Fruit fly (Drosophila melanogaster) whole organism, embryonic: ENCODE results near the gene Lon.

Experiments
- Blimp-1 ChIP-seq: fragments of 200-800 bp; sonication (Bioruptor generic); optimal IDR thresholded peaks from 3 replicates; lab custom pipeline; 2018; ENCODE audit warnings: missing biosample characterization, missing genetic modification characterization, mild to moderate bottlenecking, moderate library complexity, missing genetic modification reagents
- CG10267 ChIP-seq: fragments of 200-800 bp; sonication (Bioruptor generic); optimal IDR thresholded peaks from 2 replicates; lab custom pipeline; 2018; ENCODE audit warnings: missing biosample characterization, mild to moderate bottlenecking, missing genetic modification characterization, moderate library complexity
- CG10543 ChIP-seq: fragments of 200-800 bp; sonication (Bioruptor generic); optimal IDR thresholded peaks from 3 replicates; lab custom pipeline; 2017; ENCODE audit warnings: missing biosample characterization, mild to moderate bottlenecking, missing genetic modification characterization, moderate library complexity
- CG12104 ChIP-seq: fragments of 200-800 bp; sonication (Bioruptor generic); optimal IDR thresholded peaks from 3 replicates; lab custom pipeline; 2016; ENCODE audit warnings: missing biosample characterization, missing genetic modification characterization
- CG12219 ChIP-seq: fragments of 200-800 bp; sonication (Bioruptor generic); optimal IDR thresholded peaks from 3 replicates; lab custom pipeline; 2018; ENCODE audit warnings: missing biosample characterization, mild to moderate bottlenecking, missing genetic modification characterization
- CG15073 ChIP-seq: fragments of 200-800 bp; sonication (Bioruptor generic); optimal IDR thresholded peaks from 2 replicates; lab custom pipeline; 2016; ENCODE audit warnings: missing biosample characterization, missing genetic modification characterization
- CG1529 ChIP-seq: fragments of 200-800 bp; sonication (Bioruptor generic); optimal IDR thresholded peaks from 3 replicates; lab custom pipeline; 2018; ENCODE audit warnings: missing biosample characterization, missing genetic modification characterization
- CG15696 ChIP-seq: fragments of 200-800 bp; sonication (Bioruptor generic); optimal IDR thresholded peaks from 2 replicates; lab custom pipeline; 2019; ENCODE audit warnings: missing biosample characterization, mild to moderate bottlenecking, missing genetic modification characterization, moderate library complexity
- CG17328 ChIP-seq: fragments of 200-800 bp; sonication (Bioruptor generic); IDR thresholded peaks from 2 replicates; pipeline ENCODE4 v1.3.6; 2022; ENCODE audit warnings: missing biosample characterization, missing genetic modification characterization
- CG18476 ChIP-seq: fragments of 200-800 bp; sonication (Bioruptor generic); optimal IDR thresholded peaks from 2 replicates; lab custom pipeline; 2016; ENCODE audit warnings: missing biosample characterization, mild to moderate bottlenecking, missing genetic modification characterization
- CG30431 ChIP-seq: fragments of 200-800 bp; sonication (Bioruptor generic); optimal IDR thresholded peaks from 2 replicates; lab custom pipeline; 2017; ENCODE audit warnings: missing biosample characterization, missing genetic modification characterization
- CG33557 ChIP-seq: fragments of 200-800 bp; sonication (Bioruptor generic); optimal IDR thresholded peaks from 2 replicates; lab custom pipeline; 2019; ENCODE audit warnings: missing biosample characterization, mild to moderate bottlenecking, missing genetic modification characterization, moderate library complexity
- CG3407 ChIP-seq: fragments of 200-800 bp; sonication (Bioruptor generic); optimal IDR thresholded peaks from 2 replicates; lab custom pipeline; 2018; ENCODE audit warnings: missing biosample characterization, mild to moderate bottlenecking, missing genetic modification characterization
- CG3838 ChIP-seq: fragments of 200-800 bp; sonication (Bioruptor generic); optimal IDR thresholded peaks from 3 replicates; lab custom pipeline; 2016; ENCODE audit warnings: missing biosample characterization, missing genetic modification characterization
- CG3847 ChIP-seq: fragments of 200-800 bp; sonication (Bioruptor generic); IDR thresholded peaks from 2 replicates; pipeline ENCODE4 v1.3.6; 2022; ENCODE audit warnings: missing biosample characterization, missing genetic modification characterization
- CG4404 ChIP-seq: fragments of 200-800 bp; sonication (Bioruptor generic); IDR thresholded peaks from 2 replicates; pipeline ENCODE4 v1.3.6; 2022; ENCODE audit warnings: missing biosample characterization, missing genetic modification characterization
- CG6791 ChIP-seq: fragments of 200-800 bp; sonication (Bioruptor generic); IDR thresholded peaks from 3 replicates; pipeline ENCODE4 v1.3.6; 2022; ENCODE audit warnings: missing biosample characterization, missing genetic modification characterization; ENCODE audit not compliant: partially characterized antibody
- CG7556 ChIP-seq: fragments of 200-800 bp; sonication (Bioruptor generic); optimal IDR thresholded peaks from 2 replicates; lab custom pipeline; 2017; ENCODE audit warnings: missing biosample characterization, mild to moderate bottlenecking, missing genetic modification characterization
- CG8359 ChIP-seq: fragments of 200-800 bp; sonication (Bioruptor generic); optimal IDR thresholded peaks from 2 replicates; lab custom pipeline; 2017; ENCODE audit warnings: missing biosample characterization, mild to moderate bottlenecking, missing genetic modification characterization, borderline replicate concordance
- CG9609 ChIP-seq: fragments of 200-800 bp; sonication (Bioruptor generic); optimal IDR thresholded peaks from 3 replicates; lab custom pipeline; 2016; ENCODE audit warnings: missing biosample characterization, missing genetic modification characterization
- CoRest ChIP-seq: fragments of 200-800 bp; sonication (Bioruptor generic); optimal IDR thresholded peaks from 3 replicates; lab custom pipeline; 2018; ENCODE audit warnings: missing biosample characterization, mild to moderate bottlenecking, missing genetic modification characterization, moderate library complexity
- Hr51 ChIP-seq, 2 experiments: fragments of 200-800 bp; sonication (Bioruptor generic); optimal IDR thresholded peaks; 2 replicates in 1 of 2; 3 replicates in 1 of 2; lab custom pipeline; 2016 to 2018; ENCODE audit warnings: missing biosample characterization in 2 of 2, missing genetic modification characterization in 2 of 2, mild to moderate bottlenecking in 1 of 2, moderate library complexity in 1 of 2
- Hr78 ChIP-seq, 2 experiments: fragments of 200-800 bp in 1 of 2; fragments of >200 bp in 1 of 2; sonication (Bioruptor generic) in 1 of 2; optimal IDR thresholded peaks; 2 replicates each; lab custom pipeline; 2017 to 2019; ENCODE audit warnings: missing biosample characterization in 2 of 2, missing genetic modification characterization in 2 of 2, mild to moderate bottlenecking in 1 of 2, moderate library complexity in 1 of 2
- MESR4 ChIP-seq: fragments of 200-800 bp; sonication (Bioruptor generic); optimal IDR thresholded peaks from 2 replicates; lab custom pipeline; 2018; ENCODE audit warnings: missing biosample characterization, mild to moderate bottlenecking, missing genetic modification characterization, moderate library complexity
- NFAT ChIP-seq: fragments of 200-800 bp; sonication (Bioruptor generic); IDR thresholded peaks from 2 replicates; pipeline ENCODE4 v1.3.6; 2022; ENCODE audit warnings: missing biosample characterization, missing genetic modification characterization
- Optix ChIP-seq: fragments of 200-800 bp; sonication (Bioruptor generic); IDR thresholded peaks from 3 replicates; pipeline ENCODE4 v1.3.6; 2022; ENCODE audit warnings: missing biosample characterization, missing genetic modification characterization
- PHDP ChIP-seq: fragments of 200-800 bp; sonication (Bioruptor generic); optimal IDR thresholded peaks from 3 replicates; lab custom pipeline; 2018; ENCODE audit warnings: missing biosample characterization, mild to moderate bottlenecking, missing genetic modification characterization, moderate library complexity
- Spps ChIP-seq: fragments of 200-800 bp; sonication (Bioruptor generic); optimal IDR thresholded peaks from 2 replicates; lab custom pipeline; 2018; ENCODE audit warnings: missing biosample characterization, mild to moderate bottlenecking, missing genetic modification characterization
- Ssrp ChIP-seq: fragments of 200-800 bp; sonication (Bioruptor generic); optimal IDR thresholded peaks from 2 replicates; lab custom pipeline; 2018; ENCODE audit warnings: missing biosample characterization, mild to moderate bottlenecking, missing genetic modification characterization, moderate library complexity
- Xbp1 ChIP-seq: fragments of 200-800 bp; sonication (Bioruptor generic); optimal IDR thresholded peaks from 3 replicates; lab custom pipeline; 2016; ENCODE audit warnings: missing biosample characterization, mild to moderate bottlenecking, missing genetic modification characterization
- ac ChIP-seq: fragments of 200-800 bp; sonication (Bioruptor generic); optimal IDR thresholded peaks from 3 replicates; lab custom pipeline; 2017; ENCODE audit warnings: missing biosample characterization, mild to moderate bottlenecking, missing genetic modification characterization
- bsh ChIP-seq, 2 experiments: fragments of 200-800 bp; sonication (Bioruptor generic); optimal IDR thresholded peaks; 2 replicates each; lab custom pipeline; 2017 to 2018; ENCODE audit warnings: mild to moderate bottlenecking in 2 of 2, missing biosample characterization in 2 of 2, missing genetic modification characterization in 2 of 2, moderate library complexity in 1 of 2
- btn ChIP-seq: fragments of 200-800 bp; sonication (Bioruptor generic); optimal IDR thresholded peaks from 2 replicates; lab custom pipeline; 2016; ENCODE audit warnings: missing biosample characterization, missing genetic modification characterization
- croc ChIP-seq: fragments of 200-800 bp; sonication (Bioruptor generic); conservative IDR thresholded peaks from 3 replicates; pipeline ENCODE4 v1.3.6; 2022; ENCODE audit warnings: missing biosample characterization, missing genetic modification characterization
- crol ChIP-seq: fragments of 200-800 bp; sonication (Bioruptor generic); IDR thresholded peaks from 2 replicates; pipeline ENCODE4 v1.3.6; 2022; ENCODE audit warnings: missing biosample characterization, missing genetic modification characterization
- dmrt11E ChIP-seq: fragments of 200-800 bp; sonication (Bioruptor generic); optimal IDR thresholded peaks from 3 replicates; lab custom pipeline; 2018; ENCODE audit warnings: missing biosample characterization, mild to moderate bottlenecking, missing genetic modification characterization, moderate library complexity
- grn ChIP-seq: fragments of 200-800 bp; sonication (Bioruptor generic); optimal IDR thresholded peaks from 3 replicates; lab custom pipeline; 2017; ENCODE audit warnings: missing biosample characterization, missing genetic modification characterization
- gsb ChIP-seq: fragments of 200-800 bp; sonication (Bioruptor generic); IDR thresholded peaks from 2 replicates; pipeline ENCODE4 v1.3.6; 2022; ENCODE audit warnings: missing biosample characterization, missing genetic modification characterization
- gsb-n ChIP-seq: fragments of 200-800 bp; sonication (Bioruptor generic); optimal IDR thresholded peaks from 3 replicates; lab custom pipeline; 2018; ENCODE audit warnings: missing biosample characterization, mild to moderate bottlenecking, missing genetic modification characterization
- h ChIP-seq: fragments of >200 bp; optimal IDR thresholded peaks from 2 replicates; lab custom pipeline; 2017
- inv ChIP-seq: fragments of 200-800 bp; sonication (Bioruptor generic); IDR thresholded peaks from 2 replicates; pipeline ENCODE4 v1.3.6; 2022; ENCODE audit warnings: missing biosample characterization, missing genetic modification characterization; ENCODE audit not compliant: partially characterized antibody
- lilli ChIP-seq: fragments of 200-800 bp; sonication (Bioruptor generic); optimal IDR thresholded peaks from 3 replicates; lab custom pipeline; 2016; ENCODE audit warnings: missing biosample characterization, missing genetic modification characterization
- pho ChIP-seq: fragments of 200-800 bp; sonication (Bioruptor generic); optimal IDR thresholded peaks from 2 replicates; lab custom pipeline; 2016; ENCODE audit warnings: missing biosample characterization, missing genetic modification characterization
- pzg ChIP-seq: fragments of 200-800 bp; sonication (Bioruptor generic); optimal IDR thresholded peaks from 3 replicates; lab custom pipeline; 2018; ENCODE audit warnings: missing biosample characterization, mild to moderate bottlenecking, missing genetic modification characterization, moderate library complexity
- sens-2 ChIP-seq: fragments of 200-800 bp; sonication (Bioruptor generic); IDR thresholded peaks from 2 replicates; pipeline ENCODE4 v1.3.6; 2022; ENCODE audit warnings: missing biosample characterization, missing genetic modification characterization
- wor ChIP-seq: fragments of 200-800 bp; sonication (Bioruptor generic); IDR thresholded peaks from 2 replicates; pipeline ENCODE4 v1.3.6; 2022; ENCODE audit warnings: missing biosample characterization, missing genetic modification characterization
- z ChIP-seq: fragments of 200-800 bp; sonication (Bioruptor generic); IDR thresholded peaks from 3 replicates; pipeline ENCODE4 v1.3.6; 2022; ENCODE audit warnings: missing biosample characterization, missing genetic modification characterization

Gene Lon

dm6 chr3L:19642448-19643020 lies 30.5 kb upstream of the Lon start, which contains the start of gene Rnf146 (continued):
- TF ChIP-seq CG6791 (GFP tag; lab: Robert Waterston, UW), result no peak
- TF ChIP-seq grn (GFP tag; lab: Kevin White, UChicago), result no peak
- no peak for TF ChIP-seq btn (GFP tag; lab: Kevin White, UChicago)
- TF ChIP-seq CG17328 (GFP tag; lab: Robert Waterston, UW), result no peak
- peak; percentile 85 for TF ChIP-seq pzg (GFP tag; lab: Kevin White, UChicago)
- peak; percentile 13 for TF ChIP-seq PHDP (tag; lab: Kevin White, UChicago)
- 0 out of 3 replicates have a peak, but pooled peaks have one; percentile 17 for TF ChIP-seq Optix (GFP tag; lab: Robert Waterston, UW)
- TF ChIP-seq CG15696 (tag; lab: Kevin White, UChicago), result no peak
- TF ChIP-seq CG10267 (tag; lab: Kevin White, UChicago), result peak; percentile 94
- peak; percentile 41 for TF ChIP-seq gsb-n
- no peak for TF ChIP-seq sens-2 (GFP tag; lab: Robert Waterston, UW)
- no peak for TF ChIP-seq Hr78 (GFP tag; optimal IDR thresholded peaks at IDR 0.05; lab: Kevin White, UChicago)
- no peak for TF ChIP-seq h (lab: Kevin White, UChicago)
- TF ChIP-seq CoRest (tag; lab: Kevin White, UChicago), result peak; percentile 18
- peak; percentile 75 for TF ChIP-seq MESR4 (GFP tag; lab: Kevin White, UChicago)
- TF ChIP-seq CG9609 (GFP tag; lab: Kevin White, UChicago), result no peak
- TF ChIP-seq CG3838 (GFP tag; lab: Kevin White, UChicago), result no peak
- TF ChIP-seq, all 482 proteins: peak for 63

dm6 chr3L:19636821-19637460 lies 24.9 kb upstream of the Lon start:
- no peak for TF ChIP-seq gsb (GFP tag; lab: Robert Waterston, UW)
- TF ChIP-seq wor (GFP tag; lab: Robert Waterston, UW), result no peak
- peak; percentile 52; the same call in 2 of the 3 replicates for TF ChIP-seq croc (GFP tag; lab: Robert Waterston, UW)
- TF ChIP-seq CG3407 (GFP tag; lab: Kevin White, UChicago), result peak; percentile 21
- peak; percentile 79 for TF ChIP-seq Spps (tag; lab: Kevin White, UChicago)
- TF ChIP-seq ac (GFP tag; lab: Kevin White, UChicago), result peak; percentile 56
- TF ChIP-seq CG15073 (GFP tag; lab: Kevin White, UChicago), result peak; percentile 0
- peak in 1 of 2 experiments; percentile 75 for TF ChIP-seq bsh (GFP tag; optimal IDR thresholded peaks at IDR 0.05; lab: Kevin White, UChicago)
- TF ChIP-seq CG8359 (GFP tag; lab: Kevin White, UChicago), result peak; percentile 13
- no peak for TF ChIP-seq z (GFP tag; lab: Robert Waterston, UW)
- peak; percentile 61 for TF ChIP-seq Blimp-1 (GFP tag; lab: Kevin White, UChicago)
- peak; percentile 1 for TF ChIP-seq CG10543 (GFP tag; lab: Kevin White, UChicago)
- TF ChIP-seq inv (GFP tag; lab: Robert Waterston, UW), result no peak
- TF ChIP-seq Optix (GFP tag; lab: Robert Waterston, UW), result no peak
- peak; percentile 4 for TF ChIP-seq lilli (GFP tag; lab: Kevin White, UChicago)
- TF ChIP-seq Xbp1 (GFP tag; lab: Kevin White, UChicago), result peak; percentile 9
- TF ChIP-seq CG7556, result peak; percentile 77
- TF ChIP-seq CG4404 (GFP tag; lab: Robert Waterston, UW), result peak; percentile 85
- peak; percentile 96 for TF ChIP-seq dmrt11E (tag; lab: Kevin White, UChicago)
- peak; percentile 7 for TF ChIP-seq CG18476 (GFP tag; lab: Kevin White, UChicago)
- no peak for TF ChIP-seq Hr51 (GFP tag; optimal IDR thresholded peaks at IDR 0.05; lab: Kevin White, UChicago)
- TF ChIP-seq Ssrp (tag; lab: Kevin White, UChicago), result peak; percentile 67
- peak; percentile 92 for TF ChIP-seq CG33557 (GFP tag; lab: Kevin White, UChicago)
- peak; percentile 25 for TF ChIP-seq CG1529
- peak; percentile 83 for TF ChIP-seq CG10267 (tag; lab: Kevin White, UChicago)
- no peak for TF ChIP-seq pho
- peak; percentile 6 for TF ChIP-seq CG12104
- TF ChIP-seq CG30431 (GFP tag; lab: Kevin White, UChicago), result peak; percentile 59
- TF ChIP-seq NFAT, result no peak
- TF ChIP-seq CG12219 (GFP tag; lab: Kevin White, UChicago), result no peak
- TF ChIP-seq CG3847 (GFP tag; lab: Robert Waterston, UW), result no peak
- TF ChIP-seq crol (GFP tag; lab: Robert Waterston, UW), result peak; percentile 27; the same call in 1 of the 2 replicates
